Worm (Caenorhabditis elegans) whole organism, L1 larva: ENCODE measurements around the gene T28A8.4.

Source experiments
- C34B4.2 ChIP-seq: sonication (generic microtip); optimal IDR thresholded peaks from 2 replicates; lab custom pipeline; 2017; ENCODE audit warnings: mild to moderate bottlenecking, missing genetic modification characterization, missing compliant biosample characterization
- F16B12.6 ChIP-seq: fragments of 150-350 bp; optimal IDR thresholded peaks from 2 replicates; lab custom pipeline; 2014; ENCODE audit warnings: missing biosample characterization, missing genetic modification characterization
- Y116A8C.19 ChIP-seq: sonication (generic microtip); optimal IDR thresholded peaks from 2 replicates; lab custom pipeline; 2016; ENCODE audit warnings: missing compliant biosample characterization, missing genetic modification characterization, borderline replicate concordance
- aly-2 ChIP-seq: fragments of 150-350 bp; optimal IDR thresholded peaks from 2 replicates; lab custom pipeline; 2014; ENCODE audit warnings: missing biosample characterization, missing genetic modification characterization
- ama-1 ChIP-seq: fragments of 150-350 bp; optimal IDR thresholded peaks from 2 replicates; lab custom pipeline; 2014
- blmp-1 ChIP-seq: fragments of 150-350 bp; optimal IDR thresholded peaks from 2 replicates; lab custom pipeline; 2014; ENCODE audit warnings: missing biosample characterization, missing genetic modification characterization
- ceh-63 ChIP-seq: fragments of 200-800 bp; sonication (Bioruptor generic); optimal IDR thresholded peaks from 2 replicates; lab custom pipeline; 2018; ENCODE audit warnings: mild to moderate bottlenecking, missing genetic modification characterization, missing compliant biosample characterization
- ceh-8 ChIP-seq: fragments of 200-800 bp; sonication (Bioruptor generic); optimal IDR thresholded peaks from 2 replicates; lab custom pipeline; 2018; ENCODE audit warnings: mild to moderate bottlenecking, missing genetic modification characterization, moderate library complexity, missing compliant biosample characterization
- ceh-82 ChIP-seq, 3 experiments: fragments of 150-350 bp in 1 of 3; sonication (generic microtip) in 2 of 3; optimal IDR thresholded peaks; 2 replicates each; lab custom pipeline; 2014 to 2017; ENCODE audit warnings: missing biosample characterization in 3 of 3, missing genetic modification characterization in 3 of 3
- ces-1 ChIP-seq: fragments of 150-350 bp; optimal IDR thresholded peaks from 2 replicates; lab custom pipeline; 2014; ENCODE audit warnings: missing biosample characterization, missing genetic modification reagents, missing genetic modification characterization
- dpl-1 ChIP-seq, 3 experiments: fragments of 150-350 bp in 2 of 3; sonication (generic microtip) in 1 of 3; optimal IDR thresholded peaks; 2 replicates each; lab custom pipeline; 2014 to 2017; ENCODE audit warnings: missing biosample characterization in 3 of 3, missing genetic modification characterization in 3 of 3, missing genetic modification reagents in 3 of 3
- dsc-1 ChIP-seq: sonication (generic microtip); optimal IDR thresholded peaks from 2 replicates; lab custom pipeline; 2016; ENCODE audit warnings: mild to moderate bottlenecking, missing genetic modification characterization, missing compliant biosample characterization
- efl-1 ChIP-seq, 4 experiments: fragments of 150-350 bp; optimal IDR thresholded peaks in 3 of 4; peaks in 1 of 4; 1 replicate in 1 of 4; 2 replicates in 3 of 4; lab custom pipeline; 2014; ENCODE audit warnings: missing biosample characterization in 2 of 4, missing genetic modification characterization in 2 of 4, missing genetic modification reagents in 2 of 4
- egl-13 ChIP-seq: sonication (generic microtip); optimal IDR thresholded peaks from 2 replicates; lab custom pipeline; 2016; ENCODE audit warnings: missing genotype, missing genetic modification reagents, missing genetic modification characterization, missing compliant biosample characterization
- egl-27 ChIP-seq, 2 experiments: fragments of 150-350 bp in 1 of 2; sonication (generic microtip); optimal IDR thresholded peaks; 3 replicates each; lab custom pipeline; 2017 to 2018; ENCODE audit warnings: missing biosample characterization in 2 of 2, missing genetic modification characterization in 2 of 2, missing genetic modification reagents in 2 of 2
- elt-2 ChIP-seq: sonication (generic microtip); optimal IDR thresholded peaks from 2 replicates; lab custom pipeline; 2016; ENCODE audit warnings: missing genetic modification characterization, mild to moderate bottlenecking, inconsistent platforms, missing compliant biosample characterization, missing genetic modification reagents
- elt-3 ChIP-seq, 6 experiments: fragments of 150-350 bp in 1 of 6; sonication (generic microtip); optimal IDR thresholded peaks; 2 replicates each; lab custom pipeline; 2017 to 2018; ENCODE audit warnings: missing biosample characterization in 6 of 6, missing genetic modification characterization in 6 of 6, inconsistent platforms in 1 of 6
- fkh-4 ChIP-seq: sonication (generic microtip); optimal IDR thresholded peaks from 2 replicates; lab custom pipeline; 2016; ENCODE audit warnings: missing compliant biosample characterization, missing genetic modification characterization, borderline replicate concordance
- fkh-8 ChIP-seq: sonication (generic microtip); optimal IDR thresholded peaks from 2 replicates; lab custom pipeline; 2016; ENCODE audit warnings: mild to moderate bottlenecking, missing genetic modification characterization, missing compliant biosample characterization
- hlh-17 ChIP-seq: fragments of 200-800 bp; sonication (Bioruptor generic); optimal IDR thresholded peaks from 2 replicates; lab custom pipeline; 2018; ENCODE audit warnings: missing genetic modification characterization, mild to moderate bottlenecking, missing compliant biosample characterization, moderate library complexity, borderline replicate concordance
- hpl-2 ChIP-seq: fragments of 150-350 bp; optimal IDR thresholded peaks from 2 replicates; lab custom pipeline; 2014; ENCODE audit warnings: missing biosample characterization, missing genetic modification reagents, missing genetic modification characterization
- isw-1 ChIP-seq: fragments of 200-800 bp; sonication (Bioruptor generic); IDR thresholded peaks from 2 replicates; pipeline ENCODE4 v1.3.6; 2022; ENCODE audit warnings: missing genetic modification characterization, missing compliant biosample characterization
- lin-13 ChIP-seq: fragments of 150-350 bp; optimal IDR thresholded peaks from 2 replicates; lab custom pipeline; 2014; ENCODE audit warnings: missing biosample characterization, missing genetic modification reagents, missing genetic modification characterization
- lin-14 ChIP-seq: fragments of 200-800 bp; sonication (Bioruptor generic); optimal IDR thresholded peaks from 2 replicates; lab custom pipeline; 2018; ENCODE audit warnings: mild to moderate bottlenecking, missing genetic modification characterization, moderate library complexity, missing compliant biosample characterization
- lin-15B ChIP-seq: fragments of 150-350 bp; sonication (generic microtip); optimal IDR thresholded peaks from 3 replicates; lab custom pipeline; 2014; ENCODE audit warnings: missing biosample characterization, missing genetic modification characterization
- lir-3 ChIP-seq: sonication (generic microtip); optimal IDR thresholded peaks from 2 replicates; lab custom pipeline; 2016; ENCODE audit warnings: mild to moderate bottlenecking, missing genetic modification characterization, moderate library complexity, missing compliant biosample characterization; ENCODE audit not compliant: poor library complexity
- lsy-2 ChIP-seq, 2 experiments: fragments of 150-350 bp; optimal IDR thresholded peaks; 2 replicates each; lab custom pipeline; 2014; ENCODE audit warnings: missing biosample characterization in 2 of 2, missing genetic modification characterization in 2 of 2
- mdl-1 ChIP-seq, 2 experiments: fragments of 150-350 bp; optimal IDR thresholded peaks; 2 replicates each; lab custom pipeline; 2014 to 2017; ENCODE audit warnings: missing biosample characterization in 2 of 2, missing genetic modification characterization in 2 of 2, inconsistent platforms in 1 of 2
- mep-1 ChIP-seq: fragments of 150-350 bp; optimal IDR thresholded peaks from 2 replicates; lab custom pipeline; 2014; ENCODE audit warnings: missing biosample characterization, missing genetic modification characterization
- nhr-11 ChIP-seq: fragments of 150-350 bp; optimal IDR thresholded peaks from 2 replicates; lab custom pipeline; 2014; ENCODE audit warnings: missing biosample characterization, missing genetic modification characterization
- nhr-19 ChIP-seq: fragments of 200-800 bp; sonication (Bioruptor generic); conservative IDR thresholded peaks from 2 replicates; pipeline ENCODE4 v1.3.6; 2022; ENCODE audit warnings: missing genetic modification characterization, missing compliant biosample characterization
- nhr-28 ChIP-seq: fragments of 150-350 bp; optimal IDR thresholded peaks from 2 replicates; lab custom pipeline; 2014; ENCODE audit warnings: missing biosample characterization, missing genetic modification characterization
- nhr-47 ChIP-seq: sonication (generic microtip); optimal IDR thresholded peaks from 2 replicates; lab custom pipeline; 2016; ENCODE audit warnings: mild to moderate bottlenecking, missing genetic modification characterization, moderate library complexity, missing compliant biosample characterization
- nhr-71 ChIP-seq: sonication (generic microtip); optimal IDR thresholded peaks from 2 replicates; lab custom pipeline; 2016; ENCODE audit warnings: mild to moderate bottlenecking, missing genetic modification characterization, moderate library complexity, missing compliant biosample characterization
- nhr-76 ChIP-seq: sonication (generic microtip); optimal IDR thresholded peaks from 2 replicates; lab custom pipeline; 2017; ENCODE audit warnings: missing biosample characterization, missing genetic modification characterization
- nhr-77 ChIP-seq: fragments of 150-350 bp; optimal IDR thresholded peaks from 2 replicates; lab custom pipeline; 2014; ENCODE audit warnings: missing biosample characterization, missing genetic modification characterization
- nhr-90 ChIP-seq: sonication (generic microtip); optimal IDR thresholded peaks from 2 replicates; lab custom pipeline; 2016; ENCODE audit warnings: mild to moderate bottlenecking, missing genetic modification characterization, missing compliant biosample characterization; ENCODE audit not compliant: poor library complexity
- pag-3 ChIP-seq: sonication (generic microtip); optimal IDR thresholded peaks from 2 replicates; lab custom pipeline; 2017; ENCODE audit warnings: missing genetic modification characterization, mild to moderate bottlenecking, missing compliant biosample characterization, antibody characterized with exemption, borderline replicate concordance; ENCODE audit not compliant: insufficient read depth
- rnt-1 ChIP-seq: sonication (generic microtip); optimal IDR thresholded peaks from 2 replicates; lab custom pipeline; 2016; ENCODE audit warnings: mild to moderate bottlenecking, missing genetic modification characterization, moderate library complexity, missing compliant biosample characterization
- skn-1 ChIP-seq: fragments of 150-350 bp; optimal IDR thresholded peaks from 2 replicates; lab custom pipeline; 2014; ENCODE audit warnings: missing biosample characterization, missing genetic modification characterization
- snpc-4 ChIP-seq: fragments of 150-350 bp; optimal IDR thresholded peaks from 2 replicates; lab custom pipeline; 2014; ENCODE audit warnings: missing biosample characterization, missing genetic modification characterization
- sox-4 ChIP-seq: sonication (generic microtip); optimal IDR thresholded peaks from 2 replicates; lab custom pipeline; 2016; ENCODE audit warnings: missing genetic modification characterization, missing compliant biosample characterization
- sup-37 ChIP-seq: fragments of 200-800 bp; sonication (Bioruptor generic); optimal IDR thresholded peaks from 2 replicates; lab custom pipeline; 2018; ENCODE audit warnings: mild to moderate bottlenecking, missing genetic modification characterization, missing compliant biosample characterization
- swsn-7 ChIP-seq: sonication (generic microtip); optimal IDR thresholded peaks from 2 replicates; lab custom pipeline; 2016; ENCODE audit warnings: missing genetic modification characterization, missing compliant biosample characterization
- tbx-2 ChIP-seq: sonication (generic microtip); optimal IDR thresholded peaks from 2 replicates; lab custom pipeline; 2016; ENCODE audit warnings: missing genetic modification characterization, missing compliant biosample characterization
- tlp-1 ChIP-seq: fragments of 150-350 bp; optimal IDR thresholded peaks from 2 replicates; lab custom pipeline; 2014; ENCODE audit warnings: missing biosample characterization, missing genetic modification characterization
- unc-30 ChIP-seq: sonication (generic microtip); optimal IDR thresholded peaks from 2 replicates; lab custom pipeline; 2017; ENCODE audit warnings: missing biosample characterization, missing genetic modification characterization
- unc-62 ChIP-seq: fragments of 150-350 bp; optimal IDR thresholded peaks from 2 replicates; lab custom pipeline; 2014; ENCODE audit warnings: missing biosample characterization, missing genetic modification reagents, missing genetic modification characterization
- unc-86 ChIP-seq: sonication (generic microtip); optimal IDR thresholded peaks from 2 replicates; lab custom pipeline; 2016; ENCODE audit warnings: missing genetic modification characterization, missing compliant biosample characterization
- unc-98 ChIP-seq: fragments of 200-800 bp; sonication (Bioruptor generic); IDR thresholded peaks from 2 replicates; pipeline ENCODE4 v1.3.6; 2022; ENCODE audit warnings: missing genetic modification characterization, missing compliant biosample characterization
- xbp-1 ChIP-seq: sonication (generic microtip); optimal IDR thresholded peaks from 2 replicates; lab custom pipeline; 2016; ENCODE audit warnings: missing genetic modification characterization, missing compliant biosample characterization
- ztf-4 ChIP-seq: fragments of 150-350 bp; optimal IDR thresholded peaks from 2 replicates; lab custom pipeline; 2014; ENCODE audit warnings: missing biosample characterization, missing genetic modification characterization

Gene T28A8.4

DNA sequence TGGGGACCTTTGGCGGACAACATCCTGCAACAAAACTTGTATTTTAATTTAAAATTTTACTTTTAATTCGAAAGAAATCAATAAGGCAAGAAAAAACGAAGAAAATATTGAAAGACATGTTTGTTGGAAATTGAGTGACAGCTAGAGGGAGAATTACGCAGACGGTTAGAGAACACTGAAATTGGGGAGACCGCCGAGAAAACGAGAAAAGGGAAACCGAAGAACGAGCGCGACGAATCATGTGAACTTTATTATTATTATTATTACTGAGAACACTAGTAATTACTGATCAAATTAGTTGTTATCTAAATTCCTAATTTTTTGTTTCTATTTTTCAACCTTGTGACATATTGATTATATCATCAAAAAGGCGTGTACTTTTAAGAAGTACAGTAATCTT lies 45.5 kb downstream of the T28A8.4 start, which contains the start of gene mmad-1 (continued):
- TF ChIP-seq nhr-77 (tag; lab: Kevin White, UChicago) (no peak), unc-62 (GFP tag; lab: Kevin White, UChicago) (no peak), snpc-4 (tag; lab: Kevin White, UChicago) (no peak), rnt-1 (tag; lab: Kevin White, UChicago) (no peak), nhr-71 (tag; lab: Kevin White, UChicago) (peak; percentile 86), lin-13 (GFP tag; lab: Kevin White, UChicago) (peak; percentile 2), unc-30 (no peak), ces-1 (GFP tag; lab: Kevin White, UChicago) (no peak), nhr-76 (tag; lab: Kevin White, UChicago) (no peak), fkh-4 (tag; lab: Kevin White, UChicago) (no peak), lsy-2 (tag; optimal IDR thresholded peaks at IDR 0.05; lab: Kevin White, UChicago) (peak; percentile 44 to 52), elt-3 (tag; optimal IDR thresholded peaks at IDR 0.05; lab: Kevin White, UChicago) (peak in 2 of 6 experiments; percentile 23 to 88), ceh-82 (tag; optimal IDR thresholded peaks at IDR 0.05; lab: Kevin White, UChicago) (peak in 2 of 3 experiments; percentile 19 to 51), ama-1 (lab: Kevin White, UChicago) (peak; percentile 54), lir-3 (tag; lab: Kevin White, UChicago) (no peak), aly-2 (tag; lab: Kevin White, UChicago) (no peak), sup-37 (no peak), ztf-4 (peak; percentile 31), pag-3 (tag; lab: Kevin White, UChicago) (no peak), unc-86 (no peak), egl-27 (tag; optimal IDR thresholded peaks at IDR 0.05; lab: Kevin White, UChicago) (no peak), tlp-1 (no peak), swsn-7 (peak; percentile 60), nhr-28 (tag; lab: Kevin White, UChicago) (no peak), dsc-1 (tag; lab: Kevin White, UChicago) (peak; percentile 54), lin-15B (tag; lab: Kevin White, UChicago) (no peak), sox-4 (tag; lab: Kevin White, UChicago) (no peak), tbx-2 (tag; lab: Kevin White, UChicago) (peak; percentile 60), unc-98 (no peak), nhr-90 (tag; lab: Kevin White, UChicago) (peak; percentile 71), mep-1 (tag; lab: Kevin White, UChicago) (peak; percentile 73), blmp-1 (tag; lab: Kevin White, UChicago) (peak; percentile 90), isw-1 (GFP tag; lab: Robert Waterston, UW) (no peak), xbp-1 (peak; percentile 25), hlh-17 (no peak), egl-13 (no peak), mdl-1 (tag; optimal IDR thresholded peaks at IDR 0.05; lab: Kevin White, UChicago) (peak in 1 of 2 experiments; percentile 73), nhr-19 (peak; percentile 83), Y116A8C.19 (no peak), elt-2 (tag; lab: Kevin White, UChicago) (peak; percentile 24), lin-14 (GFP tag; lab: Kevin White, UChicago) (peak; percentile 93), nhr-11 (tag; lab: Kevin White, UChicago) (no peak), skn-1 (tag; lab: Kevin White, UChicago) (peak; percentile 4), nhr-47 (tag; lab: Kevin White, UChicago) (peak; percentile 63), C34B4.2 (tag; lab: Kevin White, UChicago) (no peak), F16B12.6 (tag; lab: Kevin White, UChicago) (no peak), hpl-2 (GFP tag; lab: Kevin White, UChicago) (no peak), efl-1 (optimal IDR thresholded peaks at IDR 0.05; lab: Kevin White, UChicago) (peak; percentile 40 to 41), efl-1 (GFP tag; optimal IDR thresholded peaks at IDR 0.05 in 1 of 2; lab: Kevin White, UChicago) (peak; percentile 4 to 43), ceh-8 (GFP tag; lab: Kevin White, UChicago) (peak; percentile 10), fkh-8 (peak; percentile 73), ceh-63 (no peak), dpl-1 (GFP tag; optimal IDR thresholded peaks at IDR 0.05; lab: Kevin White, UChicago) (peak in 1 of 3 experiments; percentile 35)
